Worm (Caenorhabditis elegans) whole organism, L4 larva: Measurements from ENCODE around the gene pgl-2.
A peak's percentile ranks its signal among the peaks of the same experiment; 100 is the strongest.

ENCODE experiments used
- ces-1 ChIP-seq: fragments of 150-350 bp; sonication (generic microtip); optimal IDR thresholded peaks from 4 replicates; lab custom pipeline; 2014; ENCODE audit warnings: missing biosample characterization, missing genetic modification reagents, missing genetic modification characterization
- daf-12 ChIP-seq: fragments of 150-350 bp; optimal IDR thresholded peaks from 2 replicates; lab custom pipeline; 2014; ENCODE audit warnings: missing biosample characterization, missing genetic modification reagents, missing genetic modification characterization
- lir-3 ChIP-seq: sonication (generic microtip); optimal IDR thresholded peaks from 2 replicates; lab custom pipeline; 2016; ENCODE audit warnings: mild to moderate bottlenecking, missing genetic modification characterization, missing compliant biosample characterization
- nhr-25 ChIP-seq: sonication (generic microtip); optimal IDR thresholded peaks from 2 replicates; lab custom pipeline; 2017; ENCODE audit warnings: missing genetic modification characterization, mild to moderate bottlenecking, missing compliant biosample characterization, antibody characterized with exemption, moderate library complexity, borderline replicate concordance; ENCODE audit not compliant: insufficient read depth
- nhr-48 ChIP-seq: sonication (generic microtip); optimal IDR thresholded peaks from 2 replicates; lab custom pipeline; 2016; ENCODE audit warnings: mild to moderate bottlenecking, missing genetic modification characterization, missing compliant biosample characterization
- php-3 ChIP-seq: fragments of 200-800 bp; sonication (Bioruptor generic); IDR thresholded peaks from 2 replicates; pipeline ENCODE4 v1.3.6; 2022; ENCODE audit warnings: missing genetic modification reagents, missing genetic modification characterization, missing compliant biosample characterization

DNA sequence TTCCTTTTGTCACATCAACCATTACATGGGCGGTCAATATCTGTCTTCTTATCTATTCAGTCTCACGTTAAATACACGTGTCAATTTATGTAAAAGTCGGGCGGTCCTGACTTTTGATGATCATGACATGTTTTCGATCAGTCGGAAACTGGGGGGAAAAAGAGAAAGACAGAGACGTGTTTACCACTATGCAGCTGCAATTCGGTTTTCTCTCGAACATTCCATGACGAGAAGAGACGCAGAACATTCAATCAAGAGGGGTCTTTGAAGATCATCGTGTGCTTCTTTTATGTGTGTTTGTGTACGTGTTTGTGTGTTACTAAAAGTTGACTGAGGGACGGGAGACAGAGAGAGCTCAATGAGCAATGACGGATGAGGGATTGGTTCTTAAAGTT lies 16.9 kb downstream of the pgl-2 start:
- no peak for TF ChIP-seq ces-1
- TF ChIP-seq daf-12 (tag; lab: Kevin White, UChicago): no peak
- peak; percentile 72 for TF ChIP-seq nhr-25
- peak; percentile 97 for TF ChIP-seq nhr-48 (tag; lab: Kevin White, UChicago)
- no peak for TF ChIP-seq lir-3 (tag; lab: Kevin White, UChicago)
- TF ChIP-seq php-3: peak; percentile 96
